Worm (Caenorhabditis elegans) whole organism, midembryonic: ENCODE data around the gene mrpl-48.

ENCODE experiments used
- T22C8.4 ChIP-seq: fragments of 200-800 bp; sonication (Bioruptor generic); IDR thresholded peaks from 2 replicates; pipeline ENCODE4 v1.3.6; 2022; ENCODE audit warnings: missing genetic modification characterization, missing compliant biosample characterization
- cog-1 ChIP-seq: sonication (generic microtip); optimal IDR thresholded peaks from 2 replicates; lab custom pipeline; 2016; ENCODE audit warnings: missing genetic modification characterization, missing compliant biosample characterization
- flt-1 ChIP-seq: fragments of 200-800 bp; sonication (Bioruptor generic); IDR thresholded peaks from 2 replicates; pipeline ENCODE4 v1.3.6; 2022; ENCODE audit warnings: missing genetic modification characterization, missing compliant biosample characterization
- klf-2 ChIP-seq: fragments of 200-800 bp; sonication (Bioruptor generic); conservative IDR thresholded peaks from 2 replicates; pipeline ENCODE4 v1.3.6; 2022; ENCODE audit warnings: missing genetic modification reagents, missing genetic modification characterization, missing compliant biosample characterization
- med-1 ChIP-seq: sonication (generic microtip); optimal IDR thresholded peaks from 2 replicates; lab custom pipeline; 2017; ENCODE audit warnings: missing genetic modification characterization, mild to moderate bottlenecking, missing compliant biosample characterization, antibody characterized with exemption, missing genetic modification reagents; ENCODE audit not compliant: insufficient read depth
- ref-1 ChIP-seq: fragments of 200-800 bp; sonication (Bioruptor generic); conservative IDR thresholded peaks from 2 replicates; pipeline ENCODE4 v1.3.6; 2022; ENCODE audit warnings: missing genetic modification reagents, missing genetic modification characterization, missing compliant biosample characterization
- tab-1 ChIP-seq: fragments of 200-800 bp; sonication (Bioruptor generic); IDR thresholded peaks from 2 replicates; pipeline ENCODE4 v1.3.6; 2022; ENCODE audit warnings: missing genetic modification characterization, missing compliant biosample characterization
- ztf-23 ChIP-seq: fragments of 200-800 bp; sonication (Bioruptor generic); IDR thresholded peaks from 2 replicates; pipeline ENCODE4 v1.3.6; 2022; ENCODE audit warnings: missing genetic modification reagents, missing genetic modification characterization, missing compliant biosample characterization
- ztf-29 ChIP-seq: fragments of 200-800 bp; sonication (Bioruptor generic); IDR thresholded peaks from 2 replicates; pipeline ENCODE4 v1.3.6; 2022; ENCODE audit warnings: missing genetic modification reagents, missing genetic modification characterization, missing compliant biosample characterization

The mrpl-48 gene

DNA sequence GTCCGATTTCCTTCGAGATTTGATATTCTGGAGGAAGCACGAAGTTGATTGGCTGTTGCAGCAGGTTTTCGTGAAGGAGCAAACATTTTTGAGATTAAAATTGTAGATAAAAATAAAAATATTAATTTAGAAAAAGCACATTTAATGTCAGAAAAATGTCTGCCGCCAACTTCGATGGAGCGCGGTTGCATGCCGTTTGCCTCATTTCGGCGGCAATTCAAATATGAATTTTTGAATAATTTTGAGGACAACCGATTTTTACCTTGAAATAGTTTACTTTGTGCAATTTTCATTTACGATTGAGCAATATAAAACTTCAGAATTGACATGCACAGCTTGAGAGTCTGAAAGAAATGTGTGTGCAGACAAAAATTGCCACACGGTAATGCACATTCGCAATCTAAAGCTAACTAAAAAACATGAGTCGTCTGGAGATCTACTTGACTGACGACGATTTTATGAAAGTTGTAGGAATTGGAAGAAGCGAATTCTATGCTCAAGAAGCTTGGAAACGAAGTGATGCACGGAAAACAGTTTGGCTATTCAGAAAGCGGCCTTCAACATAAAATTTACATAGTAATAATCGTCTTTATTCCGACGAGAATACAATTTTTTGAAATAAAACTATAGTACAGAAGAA is 3.0 kb downstream of the mrpl-48 start, which contains the start of gene zhit-1:
Gene zhit-1 (minus strand): TSS at position 161 of the 640 bp plus-strand sequence.
- no peak for TF ChIP-seq cog-1 (tag; lab: Kevin White, UChicago)
- TF ChIP-seq med-1, result no peak
- no peak for TF ChIP-seq klf-2 (GFP tag; lab: Robert Waterston, UW)
- TF ChIP-seq ztf-29, result no peak
- TF ChIP-seq T22C8.4, result no peak
- no peak for TF ChIP-seq flt-1
- TF ChIP-seq tab-1 (GFP tag; lab: Robert Waterston, UW), result no peak
- no peak for TF ChIP-seq ref-1 (GFP tag; lab: Robert Waterston, UW)

DNA sequence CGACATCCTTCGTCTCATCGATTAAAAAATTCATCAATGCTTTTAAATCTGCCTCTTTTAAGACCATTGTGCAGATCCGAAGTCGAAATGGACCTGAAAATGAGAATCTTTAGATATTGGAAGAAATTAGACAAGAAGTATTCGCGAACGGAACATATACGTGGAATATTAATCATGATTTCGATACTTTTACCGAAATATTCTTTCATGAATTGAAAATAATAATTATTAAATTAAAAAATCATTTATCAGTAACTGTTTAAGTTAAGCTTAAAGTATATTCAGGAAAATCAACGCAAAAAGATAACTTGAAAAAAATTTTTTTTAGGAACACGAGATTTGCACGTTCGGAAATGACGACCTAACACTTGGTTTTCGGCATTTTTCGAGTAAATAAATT is 7.8 kb downstream of the mrpl-48 start, which contains the start of gene CD4.8:
Gene CD4.8 (minus strand): TSS at position 101 of the 400 bp plus-strand sequence.
- no peak for TF ChIP-seq ztf-23
- no peak for TF ChIP-seq ztf-29
- TF ChIP-seq ref-1 (GFP tag; lab: Robert Waterston, UW), result no peak
- TF ChIP-seq flt-1, result no peak
- TF ChIP-seq cog-1 (tag; lab: Kevin White, UChicago), result no peak
- TF ChIP-seq T22C8.4, result no peak
- TF ChIP-seq klf-2 (GFP tag; lab: Robert Waterston, UW), result no peak
- TF ChIP-seq med-1, result no peak
- no peak for TF ChIP-seq tab-1 (GFP tag; lab: Robert Waterston, UW)

DNA sequence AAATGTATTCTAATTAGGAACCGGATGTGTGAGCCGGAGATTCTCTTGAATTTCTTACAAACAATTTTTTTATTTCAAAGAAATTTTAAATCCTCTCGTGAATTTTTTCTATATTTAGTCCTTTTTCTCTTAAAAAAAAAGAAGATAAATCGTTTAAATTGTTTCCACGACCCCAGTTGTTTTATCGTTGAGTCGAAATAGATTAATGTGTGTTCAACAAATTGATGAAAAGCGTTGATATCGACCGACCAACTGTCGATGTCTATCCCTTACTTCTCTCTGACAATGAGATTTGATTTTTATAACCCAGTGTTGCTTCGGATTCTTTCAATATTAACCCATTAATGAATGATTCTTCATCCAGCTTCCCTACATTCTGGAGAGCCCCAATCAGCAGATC is 12.7 kb downstream of the mrpl-48 start, which contains the start of gene CD4.1:
Gene CD4.1 (plus strand): TSS at position 301 of the 400 bp plus-strand sequence.
- TF ChIP-seq ref-1 (GFP tag; lab: Robert Waterston, UW), result no peak

DNA sequence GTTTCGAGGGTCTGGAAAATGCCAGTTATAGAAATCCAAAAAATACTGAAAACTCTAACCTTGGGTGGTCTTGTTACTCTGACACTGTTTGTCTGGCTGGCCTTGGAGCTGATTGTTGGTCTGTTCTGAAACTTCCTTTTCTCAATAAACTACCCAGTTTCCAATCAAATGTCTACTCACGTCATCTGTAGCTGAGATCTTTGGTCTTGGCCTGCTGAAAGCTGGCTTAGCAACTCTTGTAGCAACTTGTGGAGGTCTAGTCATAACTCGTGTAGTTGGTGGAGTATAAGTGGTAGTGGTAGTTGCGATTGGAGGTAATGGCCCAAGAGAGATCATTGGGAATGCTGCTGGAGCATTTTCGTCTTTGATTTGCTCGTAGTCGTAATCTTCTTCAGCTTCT is 16.7 kb downstream of the mrpl-48 start:
- TF ChIP-seq ref-1 (GFP tag; lab: Robert Waterston, UW), result no peak
- no peak for TF ChIP-seq flt-1
- no peak for TF ChIP-seq ztf-29
- TF ChIP-seq med-1, result no peak
- TF ChIP-seq cog-1 (tag; lab: Kevin White, UChicago), result no peak
- TF ChIP-seq tab-1 (GFP tag; lab: Robert Waterston, UW), result no peak
- TF ChIP-seq T22C8.4, result no peak

DNA sequence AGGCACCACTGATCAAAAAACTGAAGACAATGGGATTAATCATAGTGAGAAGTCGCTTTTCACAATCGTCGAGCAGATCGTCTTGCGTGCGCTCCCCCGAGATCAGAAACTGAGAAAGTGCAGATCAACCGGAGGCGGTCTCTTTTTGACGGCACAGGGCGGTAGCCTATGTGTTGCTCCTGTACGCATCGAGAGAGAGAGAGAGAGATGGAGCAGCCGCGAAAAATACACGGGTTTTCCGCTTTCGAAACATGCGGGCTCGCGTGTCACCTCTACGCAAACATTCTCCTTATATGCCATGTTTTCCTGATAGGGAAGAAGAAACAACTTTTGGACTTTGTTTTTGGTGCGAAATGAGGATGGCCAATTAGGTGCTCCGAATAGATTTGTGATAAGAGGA is 19.6 kb downstream of the mrpl-48 start, which contains the start of gene lrpc-1:
Gene lrpc-1 (minus strand): TSS at position 101 of the 400 bp plus-strand sequence.
- TF ChIP-seq flt-1 (no peak), ztf-23 (0 out of 2 replicates have a peak, but pooled peaks have one; percentile 13), ztf-29 (no peak)

DNA sequence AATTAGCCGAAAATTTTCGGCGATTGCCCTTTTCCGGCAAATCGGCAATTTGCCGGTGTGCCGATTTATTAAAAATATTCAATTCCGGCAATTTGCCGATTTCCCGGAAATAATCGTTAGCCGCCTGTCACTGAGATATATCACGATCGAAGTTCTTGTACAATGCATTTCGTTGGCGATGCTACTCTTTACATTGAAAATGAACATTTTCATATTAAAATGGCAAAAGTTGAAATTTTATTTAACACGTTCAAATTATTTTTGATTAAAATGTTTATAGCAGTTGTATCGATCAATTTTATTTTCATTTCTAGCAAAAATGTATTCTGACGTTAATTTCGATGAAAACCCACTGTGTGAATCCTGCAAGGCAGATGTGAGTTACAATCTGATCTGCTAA is 21.2 kb downstream of the mrpl-48 start, which contains the start of gene M03E7.3:
Gene M03E7.3 (plus strand): TSS at position 301 of the 400 bp plus-strand sequence.
- TF ChIP-seq ztf-23 (no peak), flt-1 (no peak), cog-1 (tag; lab: Kevin White, UChicago) (no peak), T22C8.4 (no peak), tab-1 (GFP tag; lab: Robert Waterston, UW) (no peak), ztf-29 (no peak), ref-1 (GFP tag; lab: Robert Waterston, UW) (no peak), klf-2 (GFP tag; lab: Robert Waterston, UW) (no peak), med-1 (no peak)

DNA sequence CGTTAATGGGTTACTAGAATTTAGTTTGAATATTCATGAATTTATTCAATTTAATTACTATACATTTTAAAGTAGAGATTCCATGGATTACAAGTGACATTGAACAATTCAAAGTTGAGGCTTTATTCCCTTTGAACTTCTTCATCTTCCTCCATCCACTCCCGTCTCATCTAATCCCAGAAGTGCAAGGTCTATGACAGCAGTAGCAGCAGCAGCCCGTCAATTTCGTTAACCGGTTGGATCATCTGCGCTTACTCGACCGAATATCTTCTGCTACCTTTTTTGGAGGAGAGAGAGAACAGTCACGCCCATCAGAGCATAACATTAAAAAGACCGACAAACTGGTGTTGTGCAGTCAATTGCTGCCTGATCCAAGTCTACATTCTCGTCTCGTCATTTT is 23.8 kb downstream of the mrpl-48 start, which contains the start of gene M03E7.2:
Gene M03E7.2 (plus strand): TSS at position 301 of the 400 bp plus-strand sequence.
- TF ChIP-seq T22C8.4, result no peak
- TF ChIP-seq ref-1 (GFP tag; lab: Robert Waterston, UW), result no peak
- no peak for TF ChIP-seq tab-1 (GFP tag; lab: Robert Waterston, UW)
- TF ChIP-seq ztf-23, result no peak
- TF ChIP-seq klf-2 (GFP tag; lab: Robert Waterston, UW), result no peak
- TF ChIP-seq flt-1, result no peak
- TF ChIP-seq med-1, result no peak
- no peak for TF ChIP-seq cog-1 (tag; lab: Kevin White, UChicago)
- TF ChIP-seq ztf-29, result no peak

DNA sequence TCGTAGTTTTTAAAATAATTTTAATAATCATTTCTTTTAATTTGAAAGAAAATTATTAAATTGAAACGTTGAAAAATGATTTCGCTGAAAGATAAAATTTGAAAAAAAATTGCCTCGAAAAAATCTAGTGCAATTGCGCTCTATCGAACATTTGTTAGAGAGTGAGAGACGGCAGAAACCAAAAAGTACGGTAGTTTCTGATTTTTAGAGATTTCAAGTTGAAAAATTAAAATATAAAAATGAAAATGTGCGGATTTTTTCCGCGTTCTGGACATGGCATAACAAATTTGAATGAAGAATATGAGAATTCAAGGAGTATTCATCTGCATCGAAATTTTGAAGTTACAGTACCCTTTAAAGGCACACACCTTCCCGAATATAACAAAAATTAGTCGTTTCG is 25.9 kb downstream of the mrpl-48 start:
- TF ChIP-seq T22C8.4 (no peak), flt-1 (no peak), cog-1 (tag; lab: Kevin White, UChicago) (no peak), klf-2 (GFP tag; lab: Robert Waterston, UW) (no peak), ztf-29 (no peak), ref-1 (GFP tag; lab: Robert Waterston, UW) (no peak), med-1 (no peak), tab-1 (GFP tag; lab: Robert Waterston, UW) (no peak), ztf-23 (no peak)

DNA sequence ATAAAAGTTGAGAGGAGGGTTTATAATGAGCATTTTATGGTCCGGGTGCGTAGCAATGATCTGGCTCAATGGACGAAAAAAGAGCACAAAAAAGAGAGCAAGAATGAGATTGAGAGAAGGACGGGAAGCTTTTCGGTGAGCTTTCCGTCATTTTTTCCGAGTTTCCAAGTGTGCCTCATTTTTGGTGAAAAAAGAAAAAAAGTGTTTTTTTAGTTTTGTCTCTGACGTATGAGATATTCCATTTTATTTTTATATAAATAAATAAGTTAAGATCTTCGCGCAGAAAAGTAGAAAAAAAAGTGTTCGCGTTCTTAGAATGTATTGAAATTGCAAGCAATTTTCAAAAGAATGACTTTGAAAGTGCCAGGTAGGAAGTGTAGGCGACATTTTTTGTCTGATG is 26.5 kb downstream of the mrpl-48 start, which contains the start of gene memb-2:
Gene memb-2 (minus strand): TSS at position 101 of the 400 bp plus-strand sequence.
- TF ChIP-seq ref-1 (GFP tag; lab: Robert Waterston, UW) (no peak), T22C8.4 (no peak), med-1 (no peak), flt-1 (no peak), ztf-29 (no peak), tab-1 (GFP tag; lab: Robert Waterston, UW) (no peak), klf-2 (GFP tag; lab: Robert Waterston, UW) (no peak)

DNA sequence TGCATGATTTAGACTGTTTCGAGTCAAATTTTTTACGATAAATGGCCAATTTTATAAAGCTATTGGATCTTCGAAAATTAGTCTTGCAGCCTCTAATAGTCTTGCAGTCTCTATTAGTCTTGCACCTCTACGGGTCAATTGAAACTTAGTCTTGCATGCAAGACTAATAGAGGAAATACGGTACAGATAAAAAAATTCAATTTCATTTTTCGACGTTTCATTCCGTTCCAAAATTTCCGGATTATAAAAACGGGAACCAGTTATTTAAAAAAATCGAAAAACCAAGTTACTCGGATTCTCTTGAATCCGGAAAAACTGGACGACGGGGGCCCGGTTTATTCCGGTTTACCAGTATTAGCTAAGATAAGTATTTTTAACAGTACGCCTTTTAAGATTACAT is 27.9 kb downstream of the mrpl-48 start, which contains the start of gene M03E7.1:
Gene M03E7.1 (plus strand): TSS at position 301 of the 400 bp plus-strand sequence.
- no peak for TF ChIP-seq cog-1 (tag; lab: Kevin White, UChicago)

DNA sequence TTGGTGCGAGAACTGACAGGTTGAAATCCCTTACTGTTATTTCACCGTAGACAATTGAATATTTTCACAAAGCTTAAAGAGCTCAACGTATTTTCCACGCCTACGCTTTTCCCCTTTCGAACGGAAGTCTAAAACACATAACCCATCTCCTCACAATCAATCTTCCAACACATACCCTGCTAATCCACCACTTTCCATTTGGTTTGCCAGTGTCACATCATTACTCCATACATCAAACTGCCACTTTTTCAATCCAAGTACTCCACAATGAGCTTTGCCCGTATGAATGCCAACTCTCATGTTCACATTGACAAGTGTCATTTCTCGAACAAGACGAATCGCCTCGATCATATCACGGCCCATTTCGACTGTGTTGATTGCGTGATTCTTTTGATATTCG is 34.5 kb downstream of the mrpl-48 start:
- TF ChIP-seq T22C8.4 (no peak), ztf-23 (no peak), flt-1 (no peak), med-1 (no peak), ref-1 (GFP tag; lab: Robert Waterston, UW) (no peak), cog-1 (tag; lab: Kevin White, UChicago) (no peak), tab-1 (GFP tag; lab: Robert Waterston, UW) (no peak), klf-2 (GFP tag; lab: Robert Waterston, UW) (no peak), ztf-29 (no peak)
